Fruit fly (Drosophila melanogaster) whole organism, embryonic: ENCODE measurements around the gene CG5359.
A peak's percentile ranks its signal among the peaks of the same experiment; 100 is the strongest.

Experiments
- BEAF-32 ChIP-seq: fragments of 200-800 bp; sonication (Bioruptor generic); optimal IDR thresholded peaks from 3 replicates; lab custom pipeline; 2017; ENCODE audit warnings: missing biosample characterization, missing genetic modification characterization, mild to moderate bottlenecking, moderate library complexity, missing genetic modification reagents
- Blimp-1 ChIP-seq: fragments of 200-800 bp; sonication (Bioruptor generic); optimal IDR thresholded peaks from 3 replicates; lab custom pipeline; 2018; ENCODE audit warnings: missing biosample characterization, missing genetic modification characterization, mild to moderate bottlenecking, moderate library complexity, missing genetic modification reagents
- CG10654 ChIP-seq: fragments of 200-800 bp; sonication (Bioruptor generic); optimal IDR thresholded peaks from 2 replicates; lab custom pipeline; 2016; ENCODE audit warnings: missing biosample characterization, missing genetic modification characterization
- CG11696 ChIP-seq: fragments of 200-800 bp; sonication (Bioruptor generic); IDR thresholded peaks from 2 replicates; pipeline ENCODE4 v1.3.6; 2022; ENCODE audit warnings: missing biosample characterization, missing genetic modification characterization
- CG12104 ChIP-seq: fragments of 200-800 bp; sonication (Bioruptor generic); optimal IDR thresholded peaks from 3 replicates; lab custom pipeline; 2016; ENCODE audit warnings: missing biosample characterization, missing genetic modification characterization
- CG14014 ChIP-seq: fragments of 200-800 bp; sonication (Bioruptor generic); IDR thresholded peaks from 2 replicates; pipeline ENCODE4 v1.3.6; 2022; ENCODE audit warnings: missing biosample characterization, missing genetic modification characterization
- CG15514 ChIP-seq: fragments of 200-800 bp; sonication (Bioruptor generic); optimal IDR thresholded peaks from 3 replicates; lab custom pipeline; 2017; ENCODE audit warnings: missing biosample characterization, missing genetic modification characterization, mild to moderate bottlenecking, moderate library complexity, missing genetic modification reagents
- CG15696 ChIP-seq: fragments of 200-800 bp; sonication (Bioruptor generic); optimal IDR thresholded peaks from 2 replicates; lab custom pipeline; 2019; ENCODE audit warnings: missing biosample characterization, mild to moderate bottlenecking, missing genetic modification characterization, moderate library complexity
- CG17361 ChIP-seq: fragments of 200-800 bp; sonication (Bioruptor generic); IDR thresholded peaks from 3 replicates; pipeline ENCODE4 v1.3.6; 2022; ENCODE audit warnings: missing biosample characterization, missing genetic modification characterization
- CG17829 ChIP-seq: fragments of 200-800 bp; optimal IDR thresholded peaks from 2 replicates; lab custom pipeline; 2019; ENCODE audit warnings: missing biosample characterization, mild to moderate bottlenecking, missing genetic modification characterization, moderate library complexity
- CG18262 ChIP-seq: fragments of 200-800 bp; optimal IDR thresholded peaks from 3 replicates; lab custom pipeline; 2019; ENCODE audit warnings: missing biosample characterization, mild to moderate bottlenecking, missing genetic modification characterization, moderate library complexity
- CG3163 ChIP-seq: fragments of 200-800 bp; sonication (Bioruptor generic); optimal IDR thresholded peaks from 3 replicates; lab custom pipeline; 2016; ENCODE audit warnings: missing biosample characterization, missing genetic modification characterization
- CG4328 ChIP-seq: fragments of 200-800 bp; sonication (Bioruptor generic); optimal IDR thresholded peaks from 3 replicates; lab custom pipeline; 2017; ENCODE audit warnings: missing biosample characterization, missing genetic modification reagents, missing genetic modification characterization
- CG7372 ChIP-seq: fragments of 200-800 bp; sonication (Bioruptor generic); IDR thresholded peaks from 2 replicates; pipeline ENCODE4 v1.3.6; 2022; ENCODE audit warnings: missing biosample characterization, missing genetic modification characterization
- Doc3 ChIP-seq: fragments of 200-800 bp; sonication (Bioruptor generic); IDR thresholded peaks from 3 replicates; pipeline ENCODE4 v1.3.6; 2022; ENCODE audit warnings: missing biosample characterization, missing genetic modification characterization; ENCODE audit not compliant: partially characterized antibody
- GATAe ChIP-seq: fragments of 200-800 bp; sonication (Bioruptor generic); conservative IDR thresholded peaks from 2 replicates; pipeline ENCODE4 v1.3.6; 2022; ENCODE audit warnings: missing biosample characterization, missing genetic modification characterization
- Lim3 ChIP-seq: fragments of 200-800 bp; sonication (Bioruptor generic); IDR thresholded peaks from 2 replicates; pipeline ENCODE4 v1.3.6; 2022; ENCODE audit warnings: missing biosample characterization, missing genetic modification characterization
- MBD-R2 ChIP-seq: fragments of 200-800 bp; sonication (Bioruptor generic); IDR thresholded peaks from 2 replicates; pipeline ENCODE4 v1.3.6; 2022; ENCODE audit warnings: missing biosample characterization, missing genetic modification characterization
- Med ChIP-seq: fragments of 200-800 bp; sonication (Bioruptor generic); peaks from one replicate; lab custom pipeline; 2016; ENCODE audit warnings: missing biosample characterization, missing genetic modification characterization, mild to moderate bottlenecking, inconsistent platforms, moderate library complexity
- Mrtf ChIP-seq: fragments of 200-800 bp; sonication (Bioruptor generic); IDR thresholded peaks from 3 replicates; pipeline ENCODE4 v1.3.6; 2022; ENCODE audit warnings: missing biosample characterization, missing genetic modification characterization
- Myb ChIP-seq: fragments of 200-800 bp; sonication (Bioruptor generic); optimal IDR thresholded peaks from 2 replicates; lab custom pipeline; 2016; ENCODE audit warnings: missing biosample characterization, missing genetic modification characterization
- Neu2 ChIP-seq: fragments of 200-800 bp; sonication (Bioruptor generic); optimal IDR thresholded peaks from 3 replicates; lab custom pipeline; 2016; ENCODE audit warnings: missing biosample characterization, missing genetic modification characterization, borderline replicate concordance
- Oli ChIP-seq: fragments of 200-800 bp; sonication (Bioruptor generic); optimal IDR thresholded peaks from 2 replicates; lab custom pipeline; 2018; ENCODE audit warnings: missing biosample characterization, mild to moderate bottlenecking, missing genetic modification characterization, moderate library complexity
- Sry-β ChIP-seq: fragments of 200-800 bp; sonication (Bioruptor generic); optimal IDR thresholded peaks from 2 replicates; lab custom pipeline; 2018; ENCODE audit warnings: missing biosample characterization, mild to moderate bottlenecking, missing genetic modification characterization, moderate library complexity
- Trl ChIP-seq, 3 experiments: fragments of >200 bp in 2 of 3; fragments of 200-800 bp in 1 of 3; sonication (Bioruptor generic) in 1 of 3; optimal IDR thresholded peaks; 2 replicates in 1 of 3; 3 replicates in 2 of 3; lab custom pipeline; 2016 to 2017; ENCODE audit warnings: missing biosample characterization in 1 of 3, missing genetic modification characterization in 1 of 3
- Vsx1 ChIP-seq: fragments of 200-800 bp; sonication (Bioruptor generic); optimal IDR thresholded peaks from 2 replicates; lab custom pipeline; 2017; ENCODE audit warnings: missing biosample characterization, mild to moderate bottlenecking, missing genetic modification characterization, missing genetic modification reagents
- Xbp1 ChIP-seq: fragments of 200-800 bp; sonication (Bioruptor generic); optimal IDR thresholded peaks from 3 replicates; lab custom pipeline; 2016; ENCODE audit warnings: missing biosample characterization, mild to moderate bottlenecking, missing genetic modification characterization
- YL-1 ChIP-seq: fragments of 200-800 bp; sonication (Bioruptor generic); optimal IDR thresholded peaks from 3 replicates; lab custom pipeline; 2017; ENCODE audit warnings: missing biosample characterization, mild to moderate bottlenecking, missing genetic modification characterization
- ash1 ChIP-seq: fragments of 200-800 bp; sonication (Bioruptor generic); optimal IDR thresholded peaks from 2 replicates; lab custom pipeline; 2018; ENCODE audit warnings: missing biosample characterization, mild to moderate bottlenecking, missing genetic modification characterization
- ato ChIP-seq: fragments of 200-800 bp; sonication (Bioruptor generic); IDR thresholded peaks from 2 replicates; pipeline ENCODE4 v1.3.6; 2022; ENCODE audit warnings: missing biosample characterization, missing genetic modification characterization; ENCODE audit not compliant: partially characterized antibody
- bcd ChIP-seq: fragments of 200-800 bp; sonication (Bioruptor generic); optimal IDR thresholded peaks from 2 replicates; lab custom pipeline; 2017; ENCODE audit warnings: missing biosample characterization, mild to moderate bottlenecking, missing genetic modification characterization
- cato ChIP-seq: fragments of 200-800 bp; sonication (Bioruptor generic); optimal IDR thresholded peaks from 2 replicates; lab custom pipeline; 2016; ENCODE audit warnings: missing biosample characterization, missing genetic modification characterization, borderline replicate concordance
- crp ChIP-seq, 2 experiments: fragments of 200-800 bp; sonication (Bioruptor generic); optimal IDR thresholded peaks; 2 replicates in 1 of 2; 3 replicates in 1 of 2; lab custom pipeline; 2017; ENCODE audit warnings: missing biosample characterization in 2 of 2, missing genetic modification characterization in 2 of 2, mild to moderate bottlenecking in 1 of 2, moderate library complexity in 1 of 2
- cwo ChIP-seq: fragments of 200-800 bp; sonication (Bioruptor generic); optimal IDR thresholded peaks from 3 replicates; lab custom pipeline; 2017; ENCODE audit warnings: missing biosample characterization, missing genetic modification characterization, mild to moderate bottlenecking, moderate library complexity, missing genetic modification reagents
- ewg ChIP-seq: fragments of 200-800 bp; sonication (Bioruptor generic); optimal IDR thresholded peaks from 3 replicates; lab custom pipeline; 2017; ENCODE audit warnings: mild to moderate bottlenecking, missing biosample characterization, missing genetic modification reagents, missing genetic modification characterization
- fd64A ChIP-seq: fragments of 200-800 bp; sonication (Bioruptor generic); optimal IDR thresholded peaks from 3 replicates; lab custom pipeline; 2018; ENCODE audit warnings: missing biosample characterization, mild to moderate bottlenecking, missing genetic modification characterization
- gcm2 ChIP-seq: fragments of 200-800 bp; sonication (Bioruptor generic); optimal IDR thresholded peaks from 2 replicates; lab custom pipeline; 2016; ENCODE audit warnings: missing biosample characterization, missing genetic modification characterization
- gfzf ChIP-seq: fragments of 200-800 bp; sonication (Bioruptor generic); optimal IDR thresholded peaks from 2 replicates; lab custom pipeline; 2016; ENCODE audit warnings: missing biosample characterization, mild to moderate bottlenecking, missing genetic modification characterization, moderate library complexity
- ind ChIP-seq: fragments of 200-800 bp; sonication (Bioruptor generic); optimal IDR thresholded peaks from 3 replicates; lab custom pipeline; 2016; ENCODE audit warnings: missing biosample characterization, missing genetic modification characterization
- kni ChIP-seq: fragments of 200-800 bp; sonication (Bioruptor generic); optimal IDR thresholded peaks from 3 replicates; lab custom pipeline; 2017; ENCODE audit warnings: mild to moderate bottlenecking, missing biosample characterization, missing genetic modification reagents, missing genetic modification characterization
- nerfin-2 ChIP-seq: fragments of 200-800 bp; sonication (Bioruptor generic); IDR thresholded peaks from 2 replicates; pipeline ENCODE4 v1.3.6; 2022; ENCODE audit warnings: missing biosample characterization, missing genetic modification characterization; ENCODE audit not compliant: partially characterized antibody
- seq ChIP-seq: fragments of 200-800 bp; sonication (Bioruptor generic); IDR thresholded peaks from 2 replicates; pipeline ENCODE4 v1.3.6; 2022; ENCODE audit warnings: missing biosample characterization, missing genetic modification characterization

CG5359 gene

dm6 chr3R:10048842-10049527 lies 47.9 kb upstream of the CG5359 start, which contains the start of gene ohgt (continued):
- TF ChIP-seq Xbp1 (GFP tag; lab: Kevin White, UChicago) (peak; percentile 4), Oli (no peak), Blimp-1 (GFP tag; lab: Kevin White, UChicago) (no peak), crp (GFP tag; optimal IDR thresholded peaks at IDR 0.05; lab: Kevin White, UChicago) (peak; percentile 31 to 81), ato (GFP tag; lab: Robert Waterston, UW) (0 out of 2 replicates have a peak, but pooled peaks have one; percentile 41), Myb (GFP tag; lab: Kevin White, UChicago) (peak; percentile 29), CG11696 (no peak), seq (no peak), ind (GFP tag; lab: Kevin White, UChicago) (peak; percentile 12), ewg (GFP tag; lab: Kevin White, UChicago) (peak; percentile 4), GATAe (GFP tag; lab: Robert Waterston, UW) (no peak), Mrtf (GFP tag; lab: Robert Waterston, UW) (no peak), Vsx1 (peak; percentile 38), kni (GFP tag; lab: Kevin White, UChicago) (no peak), CG15514 (GFP tag; lab: Kevin White, UChicago) (peak; percentile 54), BEAF-32 (GFP tag; lab: Kevin White, UChicago) (peak; percentile 57), CG7372 (GFP tag; lab: Robert Waterston, UW) (no peak), gcm2 (no peak), gfzf (GFP tag; lab: Kevin White, UChicago) (no peak), Doc3 (GFP tag; lab: Robert Waterston, UW) (no peak), CG18262 (tag; lab: Kevin White, UChicago) (peak; percentile 44), ash1 (GFP tag; lab: Kevin White, UChicago) (no peak), bcd (GFP tag; lab: Kevin White, UChicago) (no peak), Lim3 (no peak), CG15696 (peak; percentile 25), CG3163 (no peak), CG10654 (GFP tag; lab: Kevin White, UChicago) (no peak), YL-1 (GFP tag; lab: Kevin White, UChicago) (peak; percentile 36), Sry-β (GFP tag; lab: Kevin White, UChicago) (peak; percentile 86), Med (GFP tag; lab: Kevin White, UChicago) (peak; percentile 64), CG17361 (GFP tag; lab: Robert Waterston, UW) (peak; percentile 96), fd64A (GFP tag; lab: Kevin White, UChicago) (no peak), MBD-R2 (peak; percentile 20; the same call in 1 of the 2 replicates), nerfin-2 (peak; percentile 44; the same call in 1 of the 2 replicates), CG12104 (GFP tag; lab: Kevin White, UChicago) (no peak), cato (GFP tag; lab: Kevin White, UChicago) (no peak), cwo (no peak), CG14014 (GFP tag; lab: Robert Waterston, UW) (peak; percentile 42; the same call in 1 of the 2 replicates), CG17829 (peak; percentile 5), Neu2 (no peak)

dm6 chr3R:10048775-10048841 lies 47.5 kb upstream of the CG5359 start, which contains the start of gene CG12811:
Gene CG12811 (minus strand): TSS chr3R:10048797.
- TF ChIP-seq Trl (optimal IDR thresholded peaks at IDR 0.05; lab: Kevin White, UChicago) (peak in 1 of 2 experiments; percentile 43), Trl (GFP tag; optimal IDR thresholded peaks at IDR 0.05; lab: Kevin White, UChicago) (no peak), CG4328 (no peak)
- TF ChIP-seq, all 482 proteins: peak for 1
